Fruit fly (Drosophila melanogaster) whole organism, adult: ENCODE data around the gene CG13833.

Experiments
- CG11617 ChIP-seq: fragments of 200-800 bp; sonication (Bioruptor generic); optimal IDR thresholded peaks from 2 replicates; lab custom pipeline; 2017; ENCODE audit warnings: mild to moderate bottlenecking, missing biosample characterization, missing genetic modification reagents, missing genetic modification characterization
- CG1620 ChIP-seq: fragments of 200-800 bp; sonication (Bioruptor generic); optimal IDR thresholded peaks from 2 replicates; lab custom pipeline; 2016; ENCODE audit warnings: missing biosample characterization, missing genetic modification characterization
- CG33017 ChIP-seq: fragments of 200-800 bp; sonication (Bioruptor generic); optimal IDR thresholded peaks from 2 replicates; lab custom pipeline; 2018; ENCODE audit warnings: missing biosample characterization, mild to moderate bottlenecking, missing genetic modification characterization, moderate library complexity
- Crg-1 ChIP-seq: fragments of 200-800 bp; sonication (Bioruptor generic); optimal IDR thresholded peaks from 2 replicates; lab custom pipeline; 2016; ENCODE audit warnings: missing biosample characterization, missing genetic modification characterization
- Hr96 ChIP-seq: fragments of 200-800 bp; sonication (Bioruptor generic); optimal IDR thresholded peaks from 2 replicates; lab custom pipeline; 2016; ENCODE audit warnings: missing biosample characterization, missing genetic modification characterization
- Mnt ChIP-seq: fragments of 200-800 bp; sonication (Bioruptor generic); optimal IDR thresholded peaks from 2 replicates; lab custom pipeline; 2016; ENCODE audit warnings: missing biosample characterization, mild to moderate bottlenecking, missing genetic modification characterization
- bab1 ChIP-seq: fragments of 200-800 bp; sonication (Bioruptor generic); optimal IDR thresholded peaks from 3 replicates; lab custom pipeline; 2019; ENCODE audit warnings: missing biosample characterization, mild to moderate bottlenecking, missing genetic modification characterization, moderate library complexity
- cnc ChIP-seq, 2 experiments: fragments of >200 bp; optimal IDR thresholded peaks; 2 replicates each; lab custom pipeline; 2017
- kay ChIP-seq: fragments of 200-800 bp; sonication (Bioruptor generic); peaks from one replicate; lab custom pipeline; 2016; ENCODE audit warnings: missing biosample characterization, missing genetic modification characterization, borderline replicate concordance
- ovo ChIP-seq: fragments of 200-800 bp; sonication (Bioruptor generic); optimal IDR thresholded peaks from 2 replicates; lab custom pipeline; 2016; ENCODE audit warnings: missing biosample characterization, missing genetic modification characterization
- pad ChIP-seq: fragments of 200-800 bp; sonication (Bioruptor generic); optimal IDR thresholded peaks from 3 replicates; lab custom pipeline; 2017; ENCODE audit warnings: missing biosample characterization, missing genetic modification characterization, mild to moderate bottlenecking, moderate library complexity, missing genetic modification reagents
- tj ChIP-seq: fragments of 200-800 bp; sonication (Bioruptor generic); optimal IDR thresholded peaks from 3 replicates; lab custom pipeline; 2017; ENCODE audit warnings: missing biosample characterization, mild to moderate bottlenecking, missing genetic modification characterization, moderate library complexity
- toe ChIP-seq: fragments of 200-800 bp; sonication (Bioruptor generic); optimal IDR thresholded peaks from 2 replicates; lab custom pipeline; 2016; ENCODE audit warnings: missing biosample characterization, missing genetic modification characterization

DNA sequence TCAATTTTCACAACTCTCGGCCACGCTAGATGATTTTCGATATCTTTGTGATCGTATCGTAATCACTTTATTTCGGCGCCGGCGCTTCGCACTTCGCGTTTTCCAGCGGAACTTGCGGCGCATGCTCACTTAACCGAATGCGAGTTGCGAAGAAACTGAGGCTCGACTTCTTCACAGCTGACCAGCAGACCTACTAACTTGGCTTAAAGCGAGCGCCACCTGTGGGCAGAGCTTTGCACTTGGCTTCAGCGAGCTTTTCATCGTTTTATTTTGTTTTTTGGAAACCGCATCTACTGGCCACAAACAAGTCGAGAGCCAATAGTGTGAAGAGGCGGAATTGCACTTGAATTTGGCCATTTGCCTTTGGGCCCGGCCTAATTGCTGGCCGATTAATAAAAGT lies 25.0 kb downstream of the CG13833 start, which contains the start of gene CG34375:
- no peak for TF ChIP-seq CG11617 (GFP tag; lab: Kevin White, UChicago)
- TF ChIP-seq Mnt (GFP tag; lab: Kevin White, UChicago) = no peak
- TF ChIP-seq kay = no peak
- TF ChIP-seq bab1 (GFP tag; lab: Kevin White, UChicago) = no peak
- no peak for TF ChIP-seq Crg-1
- no peak for TF ChIP-seq toe (GFP tag; lab: Kevin White, UChicago)
- TF ChIP-seq Hr96 = no peak
- TF ChIP-seq CG33017 (tag; lab: Kevin White, UChicago) = no peak
- TF ChIP-seq ovo (GFP tag; lab: Kevin White, UChicago) = no peak
- no peak for TF ChIP-seq cnc (optimal IDR thresholded peaks at IDR 0.05; lab: Kevin White, UChicago)
- TF ChIP-seq tj = no peak
- TF ChIP-seq pad = no peak
- no peak for TF ChIP-seq CG1620 (GFP tag; lab: Kevin White, UChicago)
